Worm (Caenorhabditis elegans) whole organism, L1 larva: ENCODE data around the gene oac-49.
"Not testable (repeated sequence)": the region's sequence is repeated elsewhere in the genome, so short reads cannot be mapped to it uniquely, and the experiment has no call there.

ENCODE experiments used
- aha-1 ChIP-seq: fragments of 150-350 bp; optimal IDR thresholded peaks from 2 replicates; lab custom pipeline; 2014; ENCODE audit warnings: missing biosample characterization, missing genetic modification characterization
- ceh-88 ChIP-seq: fragments of 200-800 bp; sonication (Bioruptor generic); IDR thresholded peaks from 2 replicates; pipeline ENCODE4 v1.3.6; 2022; ENCODE audit warnings: missing genetic modification characterization, missing compliant biosample characterization
- ceh-90 ChIP-seq: sonication (generic microtip); optimal IDR thresholded peaks from 2 replicates; lab custom pipeline; 2016; ENCODE audit warnings: missing genetic modification characterization, missing compliant biosample characterization
- egl-13 ChIP-seq: sonication (generic microtip); optimal IDR thresholded peaks from 2 replicates; lab custom pipeline; 2016; ENCODE audit warnings: missing genotype, missing genetic modification reagents, missing genetic modification characterization, missing compliant biosample characterization
- egl-27 ChIP-seq, 2 experiments: fragments of 150-350 bp in 1 of 2; sonication (generic microtip); optimal IDR thresholded peaks; 3 replicates each; lab custom pipeline; 2017 to 2018; ENCODE audit warnings: missing biosample characterization in 2 of 2, missing genetic modification characterization in 2 of 2, missing genetic modification reagents in 2 of 2
- elt-3 ChIP-seq, 6 experiments: fragments of 150-350 bp in 1 of 6; sonication (generic microtip); optimal IDR thresholded peaks; 2 replicates each; lab custom pipeline; 2017 to 2018; ENCODE audit warnings: missing biosample characterization in 6 of 6, missing genetic modification characterization in 6 of 6, inconsistent platforms in 1 of 6
- lsy-2 ChIP-seq, 2 experiments: fragments of 150-350 bp; optimal IDR thresholded peaks; 2 replicates each; lab custom pipeline; 2014; ENCODE audit warnings: missing biosample characterization in 2 of 2, missing genetic modification characterization in 2 of 2
- mab-9 ChIP-seq: fragments of 200-800 bp; sonication (Bioruptor generic); IDR thresholded peaks from 2 replicates; pipeline ENCODE4 v1.3.6; 2022; ENCODE audit warnings: missing genetic modification reagents, missing genetic modification characterization, missing compliant biosample characterization
- mef-2 ChIP-seq: fragments of 150-350 bp; optimal IDR thresholded peaks from 2 replicates; lab custom pipeline; 2014; ENCODE audit warnings: missing biosample characterization, missing genetic modification characterization
- nhr-19 ChIP-seq: fragments of 200-800 bp; sonication (Bioruptor generic); conservative IDR thresholded peaks from 2 replicates; pipeline ENCODE4 v1.3.6; 2022; ENCODE audit warnings: missing genetic modification characterization, missing compliant biosample characterization
- nhr-90 ChIP-seq: sonication (generic microtip); optimal IDR thresholded peaks from 2 replicates; lab custom pipeline; 2016; ENCODE audit warnings: mild to moderate bottlenecking, missing genetic modification characterization, missing compliant biosample characterization; ENCODE audit not compliant: poor library complexity
- pax-3 ChIP-seq: fragments of 200-800 bp; sonication (Bioruptor generic); optimal IDR thresholded peaks from 2 replicates; lab custom pipeline; 2018; ENCODE audit warnings: mild to moderate bottlenecking, missing genetic modification characterization, moderate library complexity, missing compliant biosample characterization
- skn-1 ChIP-seq: fragments of 150-350 bp; optimal IDR thresholded peaks from 2 replicates; lab custom pipeline; 2014; ENCODE audit warnings: missing biosample characterization, missing genetic modification characterization
- snpc-4 ChIP-seq: fragments of 150-350 bp; optimal IDR thresholded peaks from 2 replicates; lab custom pipeline; 2014; ENCODE audit warnings: missing biosample characterization, missing genetic modification characterization
- snu-23 ChIP-seq: sonication (generic microtip); optimal IDR thresholded peaks from 2 replicates; lab custom pipeline; 2016; ENCODE audit warnings: missing genetic modification characterization, missing compliant biosample characterization
- sup-37 ChIP-seq: fragments of 200-800 bp; sonication (Bioruptor generic); optimal IDR thresholded peaks from 2 replicates; lab custom pipeline; 2018; ENCODE audit warnings: mild to moderate bottlenecking, missing genetic modification characterization, missing compliant biosample characterization
- unc-130 ChIP-seq: fragments of 150-350 bp; optimal IDR thresholded peaks from 2 replicates; lab custom pipeline; 2017; ENCODE audit warnings: missing biosample characterization, missing genetic modification characterization, inconsistent platforms
- unc-86 ChIP-seq: sonication (generic microtip); optimal IDR thresholded peaks from 2 replicates; lab custom pipeline; 2016; ENCODE audit warnings: missing genetic modification characterization, missing compliant biosample characterization
- vab-15 ChIP-seq: sonication (generic microtip); optimal IDR thresholded peaks from 2 replicates; lab custom pipeline; 2017; ENCODE audit warnings: missing genotype, mild to moderate bottlenecking, missing genetic modification characterization, missing compliant biosample characterization
- ztf-11 ChIP-seq, 2 experiments: sonication (generic microtip); optimal IDR thresholded peaks; 2 replicates each; lab custom pipeline; 2016 to 2017; ENCODE audit warnings: missing genetic modification characterization in 2 of 2, missing biosample characterization in 1 of 2, missing compliant biosample characterization in 1 of 2
- ztf-4 ChIP-seq: fragments of 150-350 bp; optimal IDR thresholded peaks from 2 replicates; lab custom pipeline; 2014; ENCODE audit warnings: missing biosample characterization, missing genetic modification characterization

Gene oac-49

DNA sequence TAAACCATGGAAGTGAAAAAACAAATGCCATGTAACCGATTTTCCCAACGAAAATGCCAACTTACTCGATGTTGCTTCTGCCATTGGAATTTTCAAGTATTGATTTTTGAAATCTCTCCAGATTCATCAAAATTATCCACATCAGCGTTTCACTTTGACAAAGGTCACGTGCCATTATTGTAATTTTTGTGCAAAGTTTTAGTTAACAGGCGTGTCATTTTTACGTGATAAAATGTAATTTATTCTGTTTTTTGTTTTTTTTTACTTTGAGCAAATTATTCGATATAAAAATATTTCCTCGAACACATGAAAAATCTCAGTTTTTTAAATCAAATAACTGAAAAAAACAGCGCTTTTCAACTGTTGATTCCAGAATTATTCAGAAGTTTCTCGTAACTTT, 44.6 kb downstream of the oac-49 start, which contains the start of gene F21D9.2:
TSS of gene F21D9.2 (minus strand) at position 101 of the 400 bp plus-strand sequence.
- TF ChIP-seq snu-23 (GFP tag; lab: Kevin White, UChicago) (no peak), unc-130 (no peak), mab-9 (GFP tag; lab: Robert Waterston, UW) (no peak), vab-15 (no peak), unc-86 (tag; lab: Kevin White, UChicago) (no peak), ztf-4 (tag; lab: Kevin White, UChicago) (no peak), sup-37 (no peak), pax-3 (tag; lab: Kevin White, UChicago) (no peak), lsy-2 (tag; optimal IDR thresholded peaks at IDR 0.05; lab: Kevin White, UChicago) (no peak), ztf-11 (tag; optimal IDR thresholded peaks at IDR 0.05; lab: Kevin White, UChicago) (no peak), egl-13 (no peak), skn-1 (tag; lab: Kevin White, UChicago) (no peak), elt-3 (tag; optimal IDR thresholded peaks at IDR 0.05; lab: Kevin White, UChicago) (no peak), nhr-19 (GFP tag; lab: Robert Waterston, UW) (no peak), ceh-90 (tag; lab: Kevin White, UChicago) (no peak), mef-2 (no peak), snpc-4 (no peak), egl-27 (tag; optimal IDR thresholded peaks at IDR 0.05; lab: Kevin White, UChicago) (no peak), aha-1 (no peak)
- TF ChIP-seq, all 84 proteins: peak for 0

DNA sequence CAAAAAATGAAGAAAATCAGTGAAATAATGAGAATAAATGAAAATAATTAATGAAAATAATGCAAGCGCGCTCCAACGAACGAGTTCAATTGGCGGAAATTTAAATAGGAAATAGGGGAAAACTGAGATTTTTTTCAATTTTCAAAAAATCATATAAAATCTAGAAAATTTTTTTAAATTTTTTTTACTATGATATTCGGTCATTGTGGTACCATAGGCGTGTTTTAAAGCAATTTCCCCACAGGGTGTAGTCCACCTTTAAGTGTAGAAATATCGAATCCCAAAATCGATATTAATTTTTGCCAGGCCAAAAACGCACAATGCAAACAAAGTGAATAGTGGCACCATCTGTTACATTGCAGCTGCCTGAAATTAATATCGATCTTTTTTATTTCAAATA, 46.4 kb downstream of the oac-49 start, which contains the start of gene F21D9.1:
TSS of gene F21D9.1 (plus strand) at position 301 of the 400 bp plus-strand sequence.
- not testable (repeated sequence) for TF ChIP-seq nhr-90 (tag; lab: Kevin White, UChicago); ceh-88 (GFP tag; lab: Robert Waterston, UW); ztf-4 (tag; lab: Kevin White, UChicago)
